Worm (Caenorhabditis elegans) whole organism, dauer: ENCODE results near the gene Y7A5A.5.

Source experiments
- unc-62 ChIP-seq: sonication (generic microtip); optimal IDR thresholded peaks from 2 replicates; lab custom pipeline; 2017; ENCODE audit warnings: missing biosample characterization, missing genetic modification reagents, missing genetic modification characterization

Gene Y7A5A.5

ce11 chrX:15786726-15787125 lies at the start of gene Y7A5A.5:
Y7A5A.5 (minus strand) TSS chrX:15786826.
- TF ChIP-seq unc-62 (GFP tag; lab: Kevin White, UChicago) = no peak

- no peak for TF ChIP-seq unc-62 (GFP tag; lab: Kevin White, UChicago)
These were observed 44.9 kb upstream of the Y7A5A.5 start for ce11 chrX:15831537-15831936.

- TF ChIP-seq unc-62 (GFP tag; lab: Kevin White, UChicago) = no peak
These were observed 41.4 kb upstream of the Y7A5A.5 start, which contains the start of gene Y7A5A.20 for ce11 chrX:15828059-15828458. Y7A5A.20 (plus strand) TSS chrX:15828359.

ce11 chrX:15826866-15827265 lies 40.2 kb upstream of the Y7A5A.5 start, which contains the start of gene Y7A5A.9:
Y7A5A.9 (plus strand) TSS chrX:15827166.
- TF ChIP-seq unc-62 (GFP tag; lab: Kevin White, UChicago) = no peak

ce11 chrX:15822197-15822596 lies 35.6 kb upstream of the Y7A5A.5 start, which contains the start of gene Y7A5A.8:
Y7A5A.8 (plus strand) TSS chrX:15822497.
- TF ChIP-seq unc-62 (GFP tag; lab: Kevin White, UChicago) = no peak

ce11 chrX:15814548-15814947 lies 27.9 kb upstream of the Y7A5A.5 start:
- no peak for TF ChIP-seq unc-62 (GFP tag; lab: Kevin White, UChicago)

ce11 chrX:15811341-15811740 lies 24.7 kb upstream of the Y7A5A.5 start:
- TF ChIP-seq unc-62 (GFP tag; lab: Kevin White, UChicago) = no peak

ce11 chrX:15804072-15804471 lies 17.4 kb upstream of the Y7A5A.5 start, which contains the start of gene Y7A5A.7:
Y7A5A.7 (minus strand) TSS chrX:15804172.
- TF ChIP-seq unc-62 (GFP tag; lab: Kevin White, UChicago) = no peak

- TF ChIP-seq unc-62 (GFP tag; lab: Kevin White, UChicago) = no peak
These were observed 15.2 kb upstream of the Y7A5A.5 start for ce11 chrX:15801827-15802226.

ce11 chrX:15799595-15799994 lies 13.0 kb upstream of the Y7A5A.5 start, which contains the start of gene Y7A5A.6:
Y7A5A.6 (minus strand) TSS chrX:15799695.
- TF ChIP-seq unc-62 (GFP tag; lab: Kevin White, UChicago) = no peak

- no peak for TF ChIP-seq unc-62 (GFP tag; lab: Kevin White, UChicago)
These were observed 10.0 kb upstream of the Y7A5A.5 start for ce11 chrX:15796633-15797032.

ce11 chrX:15794977-15795376 lies 8.4 kb upstream of the Y7A5A.5 start, which contains the start of gene Y7A5A.10:
Y7A5A.10 (minus strand) TSS chrX:15795077.
- no peak for TF ChIP-seq unc-62 (GFP tag; lab: Kevin White, UChicago)

ce11 chrX:15784570-15784969 lies 2.1 kb downstream of the Y7A5A.5 start, which contains the start of gene Y7A5A.3:
Y7A5A.3 (minus strand) TSS chrX:15784670.
- TF ChIP-seq unc-62 (GFP tag; lab: Kevin White, UChicago) = no peak

- no peak for TF ChIP-seq unc-62 (GFP tag; lab: Kevin White, UChicago)
These were observed 4.6 kb downstream of the Y7A5A.5 start, which contains the start of gene Y7A5A.24 for ce11 chrX:15782027-15782426. Y7A5A.24 (minus strand) TSS chrX:15782127.

ce11 chrX:15779503-15779902 lies 7.1 kb downstream of the Y7A5A.5 start:
- TF ChIP-seq unc-62 (GFP tag; lab: Kevin White, UChicago) = no peak

ce11 chrX:15773262-15773908 lies 13.2 kb downstream of the Y7A5A.5 start, which contains the start of gene Y7A5A.13:
Y7A5A.13 (plus strand) TSS chrX:15773858.
- TF ChIP-seq unc-62 (GFP tag; lab: Kevin White, UChicago) = no peak

ce11 chrX:15772674-15773073 lies 14.0 kb downstream of the Y7A5A.5 start, which contains the start of gene Y7A5A.2:
Y7A5A.2 (minus strand) TSS chrX:15772735.
- TF ChIP-seq unc-62 (GFP tag; lab: Kevin White, UChicago) = no peak
